Worm (Caenorhabditis elegans) whole organism, L4 larva: ENCODE measurements around the gene C44B7.11.
A peak's percentile ranks its signal among the peaks of the same experiment; 100 is the strongest.

Experiments used
- F10B5.3 ChIP-seq: sonication (generic microtip); optimal IDR thresholded peaks from 2 replicates; lab custom pipeline; 2016; ENCODE audit warnings: mild to moderate bottlenecking, missing genetic modification characterization, missing compliant biosample characterization
- F26F4.8 ChIP-seq: fragments of 200-800 bp; sonication (Bioruptor generic); conservative IDR thresholded peaks from 2 replicates; pipeline ENCODE4 v1.3.6; 2022; ENCODE audit warnings: missing genetic modification characterization, missing compliant biosample characterization
- F37D6.2 ChIP-seq: sonication (generic microtip); optimal IDR thresholded peaks from 2 replicates; lab custom pipeline; 2016; ENCODE audit warnings: mild to moderate bottlenecking, missing genetic modification characterization, missing compliant biosample characterization
- Y105C5A.15 ChIP-seq: fragments of 200-800 bp; sonication (Bioruptor generic); IDR thresholded peaks from 2 replicates; pipeline ENCODE4 v1.3.6; 2022; ENCODE audit warnings: missing genetic modification characterization, missing compliant biosample characterization
- Y48G9A.11 ChIP-seq: fragments of 200-800 bp; sonication (Bioruptor generic); IDR thresholded peaks from 2 replicates; pipeline ENCODE4 v1.3.6; 2022; ENCODE audit warnings: missing genetic modification reagents, missing genetic modification characterization, missing compliant biosample characterization
- ZK337.2 ChIP-seq: fragments of 200-800 bp; sonication (Bioruptor generic); IDR thresholded peaks from 2 replicates; pipeline ENCODE4 v1.3.6; 2022; ENCODE audit warnings: missing genetic modification reagents, missing genetic modification characterization, missing compliant biosample characterization
- ZK546.5 ChIP-seq, 2 experiments: sonication (generic microtip); optimal IDR thresholded peaks; 2 replicates each; lab custom pipeline; 2017; ENCODE audit warnings: missing biosample characterization in 2 of 2, missing genetic modification characterization in 2 of 2
- aly-2 ChIP-seq: sonication (generic microtip); optimal IDR thresholded peaks from 2 replicates; lab custom pipeline; 2018; ENCODE audit warnings: missing biosample characterization, missing genetic modification characterization
- ama-1 ChIP-seq: fragments of 150-350 bp; optimal IDR thresholded peaks from 2 replicates; lab custom pipeline; 2014; ENCODE audit warnings: inconsistent platforms, mixed read lengths
- ceh-20 ChIP-seq: fragments of 200-800 bp; sonication (Bioruptor generic); IDR thresholded peaks from 2 replicates; pipeline ENCODE4 v1.3.6; 2022; ENCODE audit warnings: missing genetic modification reagents, missing genetic modification characterization, missing compliant biosample characterization
- ceh-28 ChIP-seq: fragments of 150-350 bp; optimal IDR thresholded peaks from 2 replicates; lab custom pipeline; 2014; ENCODE audit warnings: missing biosample characterization, missing genetic modification reagents, missing genetic modification characterization
- ceh-62 ChIP-seq: sonication (generic microtip); optimal IDR thresholded peaks from 2 replicates; lab custom pipeline; 2017; ENCODE audit warnings: missing biosample characterization, missing genetic modification characterization
- cey-2 ChIP-seq: sonication (generic microtip); optimal IDR thresholded peaks from 3 replicates; lab custom pipeline; 2017; ENCODE audit warnings: missing genetic modification characterization, mild to moderate bottlenecking, missing compliant biosample characterization, antibody characterized with exemption, borderline replicate concordance; ENCODE audit not compliant: insufficient read depth
- ctbp-1 ChIP-seq: fragments of 200-800 bp; sonication (Bioruptor generic); IDR thresholded peaks from 2 replicates; pipeline ENCODE4 v1.3.6; 2022; ENCODE audit warnings: missing genetic modification reagents, missing genetic modification characterization, missing compliant biosample characterization
- daf-19 ChIP-seq: fragments of 200-800 bp; sonication (Bioruptor generic); conservative IDR thresholded peaks from 2 replicates; pipeline ENCODE4 v1.3.6; 2022; ENCODE audit warnings: missing genetic modification characterization, missing compliant biosample characterization
- dmd-9 ChIP-seq: fragments of 200-800 bp; sonication (Bioruptor generic); IDR thresholded peaks from 2 replicates; pipeline ENCODE4 v1.3.6; 2022; ENCODE audit warnings: missing genetic modification reagents, missing genetic modification characterization, missing compliant biosample characterization
- dve-1 ChIP-seq: sonication (generic microtip); optimal IDR thresholded peaks from 2 replicates; lab custom pipeline; 2017; ENCODE audit warnings: antibody characterized with exemption, mild to moderate bottlenecking, missing genetic modification characterization, missing compliant biosample characterization; ENCODE audit not compliant: insufficient read depth
- fkh-10 ChIP-seq: fragments of 150-350 bp; optimal IDR thresholded peaks from 2 replicates; lab custom pipeline; 2014; ENCODE audit warnings: missing biosample characterization, missing genetic modification reagents, missing genetic modification characterization
- fos-1 ChIP-seq: fragments of 150-350 bp; optimal IDR thresholded peaks from 2 replicates; lab custom pipeline; 2014; ENCODE audit warnings: missing biosample characterization, missing genetic modification characterization
- gei-8 ChIP-seq: fragments of 200-800 bp; sonication (Bioruptor generic); optimal IDR thresholded peaks from 2 replicates; lab custom pipeline; 2018; ENCODE audit warnings: mild to moderate bottlenecking, missing genetic modification characterization, missing compliant biosample characterization
- hlh-30 ChIP-seq: sonication (generic microtip); optimal IDR thresholded peaks from 2 replicates; lab custom pipeline; 2017; ENCODE audit warnings: antibody characterized with exemption, mild to moderate bottlenecking, missing genetic modification characterization, missing compliant biosample characterization; ENCODE audit not compliant: insufficient read depth
- jun-1 ChIP-seq: fragments of 150-350 bp; optimal IDR thresholded peaks from 2 replicates; lab custom pipeline; 2014; ENCODE audit warnings: missing biosample characterization, missing genetic modification reagents, missing genetic modification characterization
- lin-1 ChIP-seq: fragments of 200-800 bp; sonication (Bioruptor generic); IDR thresholded peaks from 2 replicates; pipeline ENCODE4 v1.3.6; 2022; ENCODE audit warnings: missing genetic modification reagents, missing genetic modification characterization, missing compliant biosample characterization
- lin-13 ChIP-seq: fragments of 150-350 bp; optimal IDR thresholded peaks from 2 replicates; lab custom pipeline; 2014; ENCODE audit warnings: missing biosample characterization, missing genetic modification reagents, missing genetic modification characterization
- lin-38 ChIP-seq: fragments of 200-800 bp; sonication (Bioruptor generic); IDR thresholded peaks from 2 replicates; pipeline ENCODE4 v1.3.6; 2022; ENCODE audit warnings: missing genetic modification reagents, missing genetic modification characterization, missing compliant biosample characterization
- lin-39 ChIP-seq: fragments of 150-350 bp; optimal IDR thresholded peaks from 2 replicates; lab custom pipeline; 2014; ENCODE audit warnings: missing biosample characterization, missing genetic modification reagents, missing genetic modification characterization
- lsy-2 ChIP-seq, 2 experiments: fragments of 150-350 bp in 1 of 2; sonication (generic microtip) in 1 of 2; optimal IDR thresholded peaks; 2 replicates each; lab custom pipeline; 2014 to 2017; ENCODE audit warnings: missing biosample characterization in 2 of 2, missing genetic modification characterization in 2 of 2
- mdt-29 ChIP-seq: fragments of 200-800 bp; sonication (Bioruptor generic); IDR thresholded peaks from 2 replicates; pipeline ENCODE4 v1.3.6; 2022; ENCODE audit warnings: missing genetic modification reagents, missing genetic modification characterization, missing compliant biosample characterization
- mes-2 ChIP-seq: sonication (generic microtip); optimal IDR thresholded peaks from 2 replicates; lab custom pipeline; 2016; ENCODE audit warnings: missing genotype, mild to moderate bottlenecking, missing genetic modification characterization, missing compliant biosample characterization; ENCODE audit not compliant: poor library complexity, severe bottlenecking
- nhr-10 ChIP-seq: fragments of 150-350 bp; optimal IDR thresholded peaks from 2 replicates; lab custom pipeline; 2014; ENCODE audit warnings: missing biosample characterization, missing genetic modification characterization
- nhr-102 ChIP-seq: sonication (generic microtip); optimal IDR thresholded peaks from 2 replicates; lab custom pipeline; 2016; ENCODE audit warnings: mild to moderate bottlenecking, missing genetic modification characterization, moderate library complexity, missing compliant biosample characterization
- nhr-11 ChIP-seq: fragments of 150-350 bp; optimal IDR thresholded peaks from 2 replicates; lab custom pipeline; 2014; ENCODE audit warnings: missing biosample characterization, missing genetic modification characterization
- nhr-111 ChIP-seq: fragments of 200-800 bp; sonication (Bioruptor generic); optimal IDR thresholded peaks from 2 replicates; lab custom pipeline; 2018; ENCODE audit warnings: mild to moderate bottlenecking, missing genetic modification characterization, missing compliant biosample characterization
- nhr-25 ChIP-seq: sonication (generic microtip); optimal IDR thresholded peaks from 2 replicates; lab custom pipeline; 2017; ENCODE audit warnings: missing genetic modification characterization, mild to moderate bottlenecking, missing compliant biosample characterization, antibody characterized with exemption, moderate library complexity, borderline replicate concordance; ENCODE audit not compliant: insufficient read depth
- nhr-42 ChIP-seq: fragments of 200-800 bp; sonication (Bioruptor generic); IDR thresholded peaks from 2 replicates; pipeline ENCODE4 v1.3.6; 2022; ENCODE audit warnings: missing genetic modification characterization, missing compliant biosample characterization
- pha-4 ChIP-seq, 2 experiments: fragments of 150-350 bp in 1 of 2; fragments of 200-800 bp in 1 of 2; sonication (Bioruptor generic) in 1 of 2; IDR thresholded peaks in 1 of 2; optimal IDR thresholded peaks in 1 of 2; 2 replicates each; pipeline versions ENCODE4 v1.3.6 to Lab custom; 2014 to 2022; ENCODE audit warnings: missing genetic modification characterization in 2 of 2, missing genetic modification reagents in 2 of 2, missing biosample characterization in 1 of 2, missing compliant biosample characterization in 1 of 2
- pqm-1 ChIP-seq: sonication (generic microtip); optimal IDR thresholded peaks from 2 replicates; lab custom pipeline; 2017; ENCODE audit warnings: missing biosample characterization, missing genetic modification characterization
- rbr-2 ChIP-seq: sonication (generic microtip); optimal IDR thresholded peaks from 2 replicates; lab custom pipeline; 2016; ENCODE audit warnings: missing genotype, missing genetic modification characterization, missing compliant biosample characterization
- saeg-2 ChIP-seq: fragments of 200-800 bp; sonication (Bioruptor generic); IDR thresholded peaks from 2 replicates; pipeline ENCODE4 v1.3.6; 2022; ENCODE audit warnings: missing genetic modification reagents, missing genetic modification characterization, missing compliant biosample characterization
- sdz-12 ChIP-seq: fragments of 200-800 bp; sonication (Bioruptor generic); optimal IDR thresholded peaks from 2 replicates; lab custom pipeline; 2018; ENCODE audit warnings: mild to moderate bottlenecking, missing genetic modification characterization, missing compliant biosample characterization
- set-16 ChIP-seq: fragments of 200-800 bp; sonication (Bioruptor generic); IDR thresholded peaks from 2 replicates; pipeline ENCODE4 v1.3.6; 2022; ENCODE audit warnings: missing genetic modification reagents, missing genetic modification characterization, missing compliant biosample characterization
- skn-1 ChIP-seq: fragments of 150-350 bp; optimal IDR thresholded peaks from 2 replicates; lab custom pipeline; 2014; ENCODE audit warnings: missing biosample characterization, missing genetic modification characterization
- snpc-1.2 ChIP-seq: fragments of 200-800 bp; sonication (Bioruptor generic); IDR thresholded peaks from 2 replicates; pipeline ENCODE4 v1.3.6; 2022; ENCODE audit warnings: missing genetic modification reagents, missing genetic modification characterization, missing compliant biosample characterization
- spr-1 ChIP-seq: sonication (generic microtip); optimal IDR thresholded peaks from 2 replicates; lab custom pipeline; 2016; ENCODE audit warnings: mild to moderate bottlenecking, missing genetic modification characterization, missing compliant biosample characterization
- tag-97 ChIP-seq: fragments of 200-800 bp; sonication (Bioruptor generic); IDR thresholded peaks from 2 replicates; pipeline ENCODE4 v1.3.6; 2022; ENCODE audit warnings: missing genetic modification characterization, missing compliant biosample characterization
- tra-1 ChIP-seq: fragments of 200-800 bp; sonication (Bioruptor generic); IDR thresholded peaks from 2 replicates; pipeline ENCODE4 v1.3.6; 2022; ENCODE audit warnings: missing genetic modification reagents, missing genetic modification characterization, missing compliant biosample characterization
- unc-130 ChIP-seq: sonication (generic microtip); optimal IDR thresholded peaks from 2 replicates; lab custom pipeline; 2016; ENCODE audit warnings: missing genetic modification reagents, missing genetic modification characterization, missing compliant biosample characterization
- unc-39 ChIP-seq: sonication (generic microtip); optimal IDR thresholded peaks from 2 replicates; lab custom pipeline; 2017; ENCODE audit warnings: missing biosample characterization, missing genetic modification characterization
- unc-62 ChIP-seq, 3 experiments: fragments of 150-350 bp in 1 of 3; sonication (generic microtip); optimal IDR thresholded peaks in 2 of 3; peaks in 1 of 3; 1 replicate in 1 of 3; 2 replicates in 2 of 3; lab custom pipeline; 2014 to 2017; ENCODE audit warnings: missing biosample characterization in 3 of 3, missing genetic modification characterization in 3 of 3, missing genetic modification reagents in 3 of 3, missing genotype in 1 of 3
- zip-11 ChIP-seq: fragments of 200-800 bp; sonication (Bioruptor generic); IDR thresholded peaks from 2 replicates; pipeline ENCODE4 v1.3.6; 2022; ENCODE audit warnings: missing genetic modification characterization, missing compliant biosample characterization

C44B7.11 gene

DNA sequence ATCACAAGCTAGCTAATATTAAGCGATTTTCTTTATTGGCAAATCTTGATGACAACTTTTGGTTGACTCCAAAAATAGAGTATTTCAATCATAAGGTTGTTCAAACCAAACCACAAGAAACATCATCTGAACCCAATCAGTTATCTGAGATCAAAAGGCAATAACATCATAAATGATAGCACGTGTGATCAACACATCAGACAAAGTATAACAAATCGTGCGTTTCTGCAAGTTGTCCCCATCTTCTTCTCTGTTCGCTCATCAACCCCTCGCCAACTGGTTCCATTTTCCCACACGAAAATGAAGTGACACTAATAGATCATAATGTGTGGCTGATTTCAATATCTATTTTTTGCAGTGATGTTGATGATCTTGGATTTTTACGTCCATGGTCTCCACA, 48.0 kb downstream of the C44B7.11 start (continued):
- no peak for TF ChIP-seq saeg-2 (GFP tag; lab: Robert Waterston, UW)
- TF ChIP-seq lin-39 (tag; lab: Kevin White, UChicago): no peak
- no peak for TF ChIP-seq rbr-2 (tag; lab: Kevin White, UChicago)
- TF ChIP-seq daf-19 (GFP tag; lab: Robert Waterston, UW): no peak
- TF ChIP-seq spr-1: no peak
- TF ChIP-seq lsy-2 (tag; optimal IDR thresholded peaks at IDR 0.05; lab: Kevin White, UChicago): peak; percentile 25 to 61
- no peak for TF ChIP-seq ZK337.2 (GFP tag; lab: Robert Waterston, UW)
- no peak for TF ChIP-seq snpc-1.2 (GFP tag; lab: Robert Waterston, UW)
- no peak for TF ChIP-seq lin-13
- peak; percentile 76 for TF ChIP-seq nhr-11 (tag; lab: Kevin White, UChicago)
- TF ChIP-seq F10B5.3 (tag; lab: Kevin White, UChicago): no peak
- TF ChIP-seq jun-1 (tag; lab: Kevin White, UChicago): no peak
- peak; percentile 20 for TF ChIP-seq mes-2 (tag; lab: Kevin White, UChicago)
- TF ChIP-seq unc-39 (tag; lab: Kevin White, UChicago): no peak
- no peak for TF ChIP-seq nhr-111 (GFP tag; lab: Kevin White, UChicago)
- TF ChIP-seq ceh-62 (tag; lab: Kevin White, UChicago): no peak
- no peak for TF ChIP-seq ZK546.5 (tag; optimal IDR thresholded peaks at IDR 0.05; lab: Kevin White, UChicago)
- TF ChIP-seq zip-11 (GFP tag; lab: Robert Waterston, UW): no peak
- TF ChIP-seq pqm-1 (tag; lab: Kevin White, UChicago): no peak
- no peak for TF ChIP-seq ceh-28 (tag; lab: Kevin White, UChicago)
- no peak for TF ChIP-seq mdt-29 (GFP tag; lab: Robert Waterston, UW)
- TF ChIP-seq unc-130 (GFP tag; lab: Kevin White, UChicago): no peak
- TF ChIP-seq tag-97: no peak
- TF ChIP-seq nhr-25 (tag; lab: Kevin White, UChicago): peak; percentile 61
- no peak for TF ChIP-seq dmd-9
- no peak for TF ChIP-seq sdz-12
- peak; percentile 64 for TF ChIP-seq lin-1
- no peak for TF ChIP-seq set-16 (GFP tag; lab: Robert Waterston, UW)
- TF ChIP-seq skn-1 (tag; lab: Kevin White, UChicago): no peak
- peak; percentile 41; the same call in 1 of the 2 replicates for TF ChIP-seq ceh-20 (GFP tag; lab: Robert Waterston, UW)
- no peak for TF ChIP-seq gei-8
- TF ChIP-seq aly-2 (tag; lab: Kevin White, UChicago): no peak
- TF ChIP-seq lin-38 (GFP tag; lab: Robert Waterston, UW): no peak
- peak; percentile 89 for TF ChIP-seq hlh-30 (tag; lab: Kevin White, UChicago)
- TF ChIP-seq pha-4 (GFP tag; IDR thresholded peaks at IDR 0.05; lab: Robert Waterston, UW): no peak
- TF ChIP-seq pha-4 (tag; optimal IDR thresholded peaks at IDR 0.05; lab: Kevin White, UChicago): no peak
- no peak for TF ChIP-seq fkh-10
- no peak for TF ChIP-seq fos-1
- TF ChIP-seq F37D6.2 (tag; lab: Kevin White, UChicago): no peak
- TF ChIP-seq nhr-10 (tag; lab: Kevin White, UChicago): peak; percentile 47
- TF ChIP-seq ctbp-1 (GFP tag; lab: Robert Waterston, UW): no peak
- no peak for TF ChIP-seq Y105C5A.15
- TF ChIP-seq cey-2 (tag; lab: Kevin White, UChicago): peak; percentile 84
- TF ChIP-seq dve-1: peak; percentile 17
- peak in 1 of 2 experiments; percentile 99 for TF ChIP-seq unc-62 (GFP tag; optimal IDR thresholded peaks at IDR 0.05 in 1 of 2; lab: Kevin White, UChicago)
- no peak for TF ChIP-seq unc-62 (tag; optimal IDR thresholded peaks at IDR 0.05; lab: Kevin White, UChicago)
- no peak for TF ChIP-seq nhr-42 (GFP tag; lab: Robert Waterston, UW)
- TF ChIP-seq nhr-102: no peak
- no peak for TF ChIP-seq Y48G9A.11 (GFP tag; lab: Robert Waterston, UW)
- 0 out of 2 replicates have a peak, but pooled peaks have one; percentile 36 for TF ChIP-seq tra-1 (GFP tag; lab: Robert Waterston, UW)
- no peak for TF ChIP-seq F26F4.8 (GFP tag; lab: Robert Waterston, UW)
- TF ChIP-seq ama-1 (lab: Kevin White, UChicago): no peak
